Worm (Caenorhabditis elegans): ENCODE data around the gene C05D11.13.
A peak's percentile ranks its signal among the peaks of the same experiment; 100 is the strongest.

Gene C05D11.13

DNA sequence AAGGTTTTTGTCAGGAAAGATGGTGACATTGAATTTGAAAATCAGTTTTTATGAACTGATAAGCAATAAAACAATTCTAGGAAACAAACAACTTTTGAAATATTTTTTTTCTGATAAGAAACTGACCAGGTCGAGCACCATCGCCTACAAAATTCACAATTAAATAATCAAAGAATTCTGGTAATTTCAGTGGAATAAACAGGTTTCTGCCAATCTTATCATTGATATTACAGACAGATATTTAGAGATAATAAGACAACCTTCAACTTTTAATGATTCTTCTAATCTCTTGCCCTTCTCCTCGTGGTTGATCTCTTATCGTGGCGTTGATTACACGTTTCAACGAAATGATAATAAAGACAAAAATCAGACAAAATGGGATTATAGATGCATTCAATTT, 48.0 kb downstream of the C05D11.13 start (continued):
- TF ChIP-seq jun-1 (tag; optimal IDR thresholded peaks at IDR 0.05) = peak; percentile 20

- TF ChIP-seq pqm-1 (tag; optimal IDR thresholded peaks at IDR 0.05) (no peak), ceh-28 (tag; optimal IDR thresholded peaks at IDR 0.05) (no peak), nhr-76 (tag; optimal IDR thresholded peaks at IDR 0.05) (no peak), ceh-9 (tag; optimal IDR thresholded peaks at IDR 0.05) (no peak), fos-1 (tag; optimal IDR thresholded peaks at IDR 0.05) (no peak), nhr-28 (tag; optimal IDR thresholded peaks at IDR 0.05) (no peak), R02D3.7 (tag; optimal IDR thresholded peaks at IDR 0.05) (no peak), nhr-77 (tag; optimal IDR thresholded peaks at IDR 0.05) (no peak), lin-15B (tag; optimal IDR thresholded peaks at IDR 0.05) (no peak), aly-2 (tag; optimal IDR thresholded peaks at IDR 0.05) (no peak)
These were observed 48.6 kb downstream of the C05D11.13 start, which contains the start of gene oatr-1 for ce11 chrIII:6395706-6396232. Gene oatr-1, minus strand, starts transcription at chrIII:6396182.

All from whole organism, L3 larva.